Worm (Caenorhabditis elegans) whole organism, L3 larva: ENCODE data around the gene abu-12.
A peak's percentile ranks its signal among the peaks of the same experiment; 100 is the strongest.

Experiments
- ZK546.5 ChIP-seq: sonication (generic microtip); optimal IDR thresholded peaks from 2 replicates; lab custom pipeline; 2017; ENCODE audit warnings: missing biosample characterization, missing genetic modification characterization
- aly-2 ChIP-seq: fragments of 150-350 bp; optimal IDR thresholded peaks from 2 replicates; lab custom pipeline; 2014; ENCODE audit warnings: missing biosample characterization, missing genetic modification characterization
- ama-1 ChIP-seq: fragments of 150-350 bp; optimal IDR thresholded peaks from 2 replicates; lab custom pipeline; 2018
- ceh-16 ChIP-seq: sonication (generic microtip); optimal IDR thresholded peaks from 2 replicates; lab custom pipeline; 2017; ENCODE audit warnings: missing biosample characterization, missing genetic modification characterization
- ceh-28 ChIP-seq: fragments of 150-350 bp; optimal IDR thresholded peaks from 2 replicates; lab custom pipeline; 2014; ENCODE audit warnings: missing biosample characterization, missing genetic modification reagents, missing genetic modification characterization
- ceh-82 ChIP-seq: fragments of 150-350 bp; optimal IDR thresholded peaks from 2 replicates; lab custom pipeline; 2014; ENCODE audit warnings: missing biosample characterization, missing genetic modification characterization
- ceh-9 ChIP-seq: sonication (generic microtip); optimal IDR thresholded peaks from 2 replicates; lab custom pipeline; 2018; ENCODE audit warnings: missing biosample characterization, missing genetic modification characterization
- daf-12 ChIP-seq: fragments of 150-350 bp; optimal IDR thresholded peaks from 2 replicates; lab custom pipeline; 2014; ENCODE audit warnings: missing biosample characterization, missing genetic modification reagents, missing genetic modification characterization
- egl-27 ChIP-seq: sonication (generic microtip); optimal IDR thresholded peaks from 4 replicates; lab custom pipeline; 2017; ENCODE audit warnings: missing biosample characterization, missing genetic modification reagents, missing genetic modification characterization
- egl-5 ChIP-seq: fragments of 150-350 bp; optimal IDR thresholded peaks from 2 replicates; lab custom pipeline; 2017; ENCODE audit warnings: missing biosample characterization, missing genetic modification reagents, missing genetic modification characterization, inconsistent platforms
- elt-1 ChIP-seq: fragments of 150-350 bp; optimal IDR thresholded peaks from 2 replicates; lab custom pipeline; 2014; ENCODE audit warnings: missing biosample characterization, missing genetic modification characterization
- elt-2 ChIP-seq: sonication (generic microtip); optimal IDR thresholded peaks from 2 replicates; lab custom pipeline; 2016; ENCODE audit warnings: missing genetic modification reagents, mild to moderate bottlenecking, missing genetic modification characterization, missing compliant biosample characterization
- elt-3 ChIP-seq, 3 experiments: fragments of 150-350 bp in 1 of 3; sonication (generic microtip) in 2 of 3; optimal IDR thresholded peaks; 2 replicates in 2 of 3; 4 replicates in 1 of 3; lab custom pipeline; 2014 to 2017; ENCODE audit warnings: missing biosample characterization in 3 of 3, missing genetic modification characterization in 3 of 3
- eor-1 ChIP-seq, 2 experiments: fragments of 150-350 bp; optimal IDR thresholded peaks; 2 replicates each; lab custom pipeline; 2014 to 2018; ENCODE audit warnings: missing biosample characterization in 2 of 2, missing genetic modification characterization in 2 of 2
- fkh-10 ChIP-seq: sonication (generic microtip); optimal IDR thresholded peaks from 2 replicates; lab custom pipeline; 2017; ENCODE audit warnings: missing biosample characterization, missing genetic modification reagents, missing genetic modification characterization
- fkh-2 ChIP-seq: fragments of 150-350 bp; optimal IDR thresholded peaks from 2 replicates; lab custom pipeline; 2014; ENCODE audit warnings: missing biosample characterization, missing genetic modification reagents, missing genetic modification characterization
- fos-1 ChIP-seq: fragments of 150-350 bp; optimal IDR thresholded peaks from 2 replicates; lab custom pipeline; 2014; ENCODE audit warnings: missing biosample characterization, missing genetic modification characterization
- hmg-11 ChIP-seq: sonication (generic microtip); optimal IDR thresholded peaks from 2 replicates; lab custom pipeline; 2016; ENCODE audit warnings: missing genetic modification characterization, missing compliant biosample characterization
- jun-1 ChIP-seq: fragments of 150-350 bp; optimal IDR thresholded peaks from 2 replicates; lab custom pipeline; 2014; ENCODE audit warnings: missing biosample characterization, missing genetic modification reagents, missing genetic modification characterization
- lin-15B ChIP-seq: fragments of 150-350 bp; optimal IDR thresholded peaks from 2 replicates; lab custom pipeline; 2014; ENCODE audit warnings: missing biosample characterization, missing genetic modification characterization
- lin-39 ChIP-seq: fragments of 150-350 bp; optimal IDR thresholded peaks from 2 replicates; lab custom pipeline; 2018; ENCODE audit warnings: missing biosample characterization, missing genetic modification reagents, missing genetic modification characterization
- lsy-12 ChIP-seq: sonication (generic microtip); optimal IDR thresholded peaks from 2 replicates; lab custom pipeline; 2016; ENCODE audit warnings: mild to moderate bottlenecking, missing genetic modification characterization, missing compliant biosample characterization
- mdl-1 ChIP-seq: fragments of 150-350 bp; optimal IDR thresholded peaks from 2 replicates; lab custom pipeline; 2014; ENCODE audit warnings: missing biosample characterization, missing genetic modification characterization
- mml-1 ChIP-seq: fragments of 150-350 bp; sonication (generic microtip); optimal IDR thresholded peaks from 3 replicates; lab custom pipeline; 2014; ENCODE audit warnings: missing biosample characterization, missing genetic modification characterization
- nfya-1 ChIP-seq: sonication (generic microtip); optimal IDR thresholded peaks from 2 replicates; lab custom pipeline; 2017; ENCODE audit warnings: missing genetic modification characterization, mild to moderate bottlenecking, missing compliant biosample characterization, antibody characterized with exemption, moderate library complexity; ENCODE audit not compliant: insufficient read depth
- nhr-11 ChIP-seq: fragments of 150-350 bp; optimal IDR thresholded peaks from 2 replicates; lab custom pipeline; 2014; ENCODE audit warnings: missing biosample characterization, missing genetic modification characterization
- nhr-12 ChIP-seq: fragments of 150-350 bp; optimal IDR thresholded peaks from 2 replicates; lab custom pipeline; 2014; ENCODE audit warnings: missing biosample characterization, missing genetic modification characterization
- nhr-237 ChIP-seq: fragments of 150-350 bp; optimal IDR thresholded peaks from 2 replicates; lab custom pipeline; 2014; ENCODE audit warnings: missing biosample characterization, missing genetic modification characterization
- nhr-25 ChIP-seq: sonication (generic microtip); optimal IDR thresholded peaks from 2 replicates; lab custom pipeline; 2017; ENCODE audit warnings: missing biosample characterization, missing genetic modification characterization
- nhr-28 ChIP-seq: fragments of 150-350 bp; optimal IDR thresholded peaks from 2 replicates; lab custom pipeline; 2014; ENCODE audit warnings: missing biosample characterization, missing genetic modification characterization
- nhr-43 ChIP-seq: sonication (generic microtip); optimal IDR thresholded peaks from 2 replicates; lab custom pipeline; 2016; ENCODE audit warnings: mild to moderate bottlenecking, missing genetic modification characterization, missing compliant biosample characterization; ENCODE audit not compliant: poor library complexity, severe bottlenecking
- nhr-67 ChIP-seq: fragments of 150-350 bp; optimal IDR thresholded peaks from 2 replicates; lab custom pipeline; 2014; ENCODE audit warnings: missing biosample characterization, missing genetic modification characterization
- nhr-76 ChIP-seq: fragments of 150-350 bp; sonication (generic microtip); optimal IDR thresholded peaks from 5 replicates; lab custom pipeline; 2014; ENCODE audit warnings: missing biosample characterization, missing genetic modification characterization
- nhr-77 ChIP-seq: fragments of 150-350 bp; optimal IDR thresholded peaks from 2 replicates; lab custom pipeline; 2014; ENCODE audit warnings: missing biosample characterization, missing genetic modification characterization
- pha-4 ChIP-seq: fragments of 150-350 bp; optimal IDR thresholded peaks from 2 replicates; lab custom pipeline; 2014; ENCODE audit warnings: missing biosample characterization, missing genetic modification reagents, missing genetic modification characterization
- pqm-1 ChIP-seq: fragments of 150-350 bp; optimal IDR thresholded peaks from 2 replicates; lab custom pipeline; 2017; ENCODE audit warnings: missing biosample characterization, missing genetic modification characterization, inconsistent platforms
- sea-2 ChIP-seq: fragments of 150-350 bp; sonication (generic microtip); optimal IDR thresholded peaks from 4 replicates; lab custom pipeline; 2014; ENCODE audit warnings: missing biosample characterization, missing genetic modification reagents, missing genetic modification characterization
- skn-1 ChIP-seq: fragments of 150-350 bp; optimal IDR thresholded peaks from 2 replicates; lab custom pipeline; 2014; ENCODE audit warnings: missing biosample characterization, missing genetic modification characterization
- snpc-4 ChIP-seq: fragments of 150-350 bp; optimal IDR thresholded peaks from 2 replicates; lab custom pipeline; 2014; ENCODE audit warnings: missing biosample characterization, missing genetic modification characterization
- tbx-2 ChIP-seq: sonication (generic microtip); optimal IDR thresholded peaks from 2 replicates; lab custom pipeline; 2016; ENCODE audit warnings: mild to moderate bottlenecking, missing genetic modification characterization, missing compliant biosample characterization
- unc-39 ChIP-seq: sonication (generic microtip); optimal IDR thresholded peaks from 4 replicates; lab custom pipeline; 2017; ENCODE audit warnings: missing biosample characterization, missing genetic modification characterization
- unc-62 ChIP-seq: fragments of 150-350 bp; sonication (generic microtip); optimal IDR thresholded peaks from 4 replicates; lab custom pipeline; 2014; ENCODE audit warnings: missing biosample characterization, missing genetic modification reagents, missing genetic modification characterization
- zag-1 ChIP-seq: fragments of 150-350 bp; optimal IDR thresholded peaks from 2 replicates; lab custom pipeline; 2014; ENCODE audit warnings: missing biosample characterization, missing genetic modification characterization
- ztf-11 ChIP-seq: fragments of 150-350 bp; optimal IDR thresholded peaks from 2 replicates; lab custom pipeline; 2014; ENCODE audit warnings: missing biosample characterization, missing genetic modification characterization

Gene abu-12

ce11 chrX:498640-499039, 41.2 kb upstream of the abu-12 start (continued):
- no peak for TF ChIP-seq skn-1 (tag; lab: Kevin White, UChicago)
- no peak for TF ChIP-seq ceh-82 (tag; lab: Kevin White, UChicago)
- no peak for TF ChIP-seq elt-3 (tag; optimal IDR thresholded peaks at IDR 0.05; lab: Kevin White, UChicago)
- no peak for TF ChIP-seq ceh-16 (tag; lab: Kevin White, UChicago)
- no peak for TF ChIP-seq ama-1 (lab: Kevin White, UChicago)
- no peak for TF ChIP-seq nhr-12 (tag; lab: Kevin White, UChicago)
- no peak for TF ChIP-seq fkh-10 (GFP tag; lab: Kevin White, UChicago)
- TF ChIP-seq nhr-76 (tag; lab: Kevin White, UChicago) = no peak
- no peak for TF ChIP-seq daf-12
- peak; percentile 5 for TF ChIP-seq lin-39 (tag; lab: Kevin White, UChicago)
- TF ChIP-seq fos-1 (tag; lab: Kevin White, UChicago) = no peak
- TF ChIP-seq ztf-11 = no peak
- TF ChIP-seq nhr-25 (tag; lab: Kevin White, UChicago) = peak; percentile 9
- no peak for TF ChIP-seq lin-15B (tag; lab: Kevin White, UChicago)
- TF ChIP-seq nhr-28 (tag; lab: Kevin White, UChicago) = no peak
- no peak for TF ChIP-seq mdl-1 (tag; lab: Kevin White, UChicago)

- TF ChIP-seq nhr-77 (tag; lab: Kevin White, UChicago) = no peak
- TF ChIP-seq egl-5 (tag; lab: Kevin White, UChicago) = no peak
- no peak for TF ChIP-seq nhr-12 (tag; lab: Kevin White, UChicago)
Measured at ce11 chrX:496795-497194, 39.4 kb upstream of the abu-12 start.

ce11 chrX:492919-493318, 35.5 kb upstream of the abu-12 start, which contains the start of gene B0310.1:
Gene B0310.1 (plus strand): TSS chrX:493228.
- TF ChIP-seq nhr-11 (no peak), unc-62 (GFP tag; lab: Kevin White, UChicago) (no peak), lin-39 (tag; lab: Kevin White, UChicago) (peak; percentile 46), egl-5 (tag; lab: Kevin White, UChicago) (peak; percentile 5), hmg-11 (no peak), eor-1 (tag; optimal IDR thresholded peaks at IDR 0.05; lab: Kevin White, UChicago) (no peak)

- TF ChIP-seq mdl-1 (tag; lab: Kevin White, UChicago) = peak; percentile 31
- TF ChIP-seq lin-39 (tag; lab: Kevin White, UChicago) = peak; percentile 64
- TF ChIP-seq nfya-1 (tag; lab: Kevin White, UChicago) = peak; percentile 34
- TF ChIP-seq nhr-77 (tag; lab: Kevin White, UChicago) = peak; percentile 57
- peak; percentile 55 for TF ChIP-seq skn-1 (tag; lab: Kevin White, UChicago)
- peak; percentile 69 for TF ChIP-seq tbx-2 (tag; lab: Kevin White, UChicago)
- TF ChIP-seq elt-1 (tag; lab: Kevin White, UChicago) = no peak
- no peak for TF ChIP-seq snpc-4 (tag; lab: Kevin White, UChicago)
- peak; percentile 0 for TF ChIP-seq lin-15B (tag; lab: Kevin White, UChicago)
- TF ChIP-seq egl-27 (tag; lab: Kevin White, UChicago) = peak; percentile 32
- no peak for TF ChIP-seq aly-2 (tag; lab: Kevin White, UChicago)
- peak in 1 of 3 experiments; percentile 4 for TF ChIP-seq elt-3 (tag; optimal IDR thresholded peaks at IDR 0.05; lab: Kevin White, UChicago)
- TF ChIP-seq fkh-10 (GFP tag; lab: Kevin White, UChicago) = no peak
- TF ChIP-seq fkh-2 = no peak
- TF ChIP-seq pqm-1 (tag; lab: Kevin White, UChicago) = no peak
- TF ChIP-seq egl-5 (tag; lab: Kevin White, UChicago) = peak; percentile 42
- TF ChIP-seq sea-2 (GFP tag; lab: Kevin White, UChicago) = no peak
- TF ChIP-seq nhr-11 = peak; percentile 3
- TF ChIP-seq nhr-12 (tag; lab: Kevin White, UChicago) = no peak
- no peak for TF ChIP-seq fos-1 (tag; lab: Kevin White, UChicago)
- TF ChIP-seq ceh-28 (tag; lab: Kevin White, UChicago) = peak; percentile 28
- no peak for TF ChIP-seq nhr-28 (tag; lab: Kevin White, UChicago)
- no peak for TF ChIP-seq nhr-237
- TF ChIP-seq elt-2 (tag; lab: Kevin White, UChicago) = peak; percentile 31
- TF ChIP-seq nhr-43 (tag; lab: Kevin White, UChicago) = peak; percentile 42
- no peak for TF ChIP-seq nhr-67
- no peak for TF ChIP-seq ceh-16 (tag; lab: Kevin White, UChicago)
- no peak for TF ChIP-seq nhr-76 (tag; lab: Kevin White, UChicago)
- TF ChIP-seq ceh-82 (tag; lab: Kevin White, UChicago) = peak; percentile 62
- TF ChIP-seq zag-1 (tag; lab: Kevin White, UChicago) = no peak
- no peak for TF ChIP-seq unc-62 (GFP tag; lab: Kevin White, UChicago)
- peak; percentile 37 for TF ChIP-seq lsy-12 (tag; lab: Kevin White, UChicago)
- no peak for TF ChIP-seq nhr-25 (tag; lab: Kevin White, UChicago)
- TF ChIP-seq pha-4 (tag; lab: Kevin White, UChicago) = no peak
- no peak for TF ChIP-seq ceh-9 (tag; lab: Kevin White, UChicago)
- no peak for TF ChIP-seq mml-1 (tag; lab: Kevin White, UChicago)
- no peak for TF ChIP-seq ama-1 (lab: Kevin White, UChicago)
- TF ChIP-seq hmg-11 = peak; percentile 92
- TF ChIP-seq jun-1 (tag; lab: Kevin White, UChicago) = peak; percentile 35
- no peak for TF ChIP-seq unc-39 (tag; lab: Kevin White, UChicago)
- no peak for TF ChIP-seq ZK546.5 (tag; lab: Kevin White, UChicago)
Measured at ce11 chrX:489635-490105, 32.3 kb upstream of the abu-12 start, which contains the start of gene egl-17. Gene egl-17 (plus strand): TSS chrX:489685.
